Worm (Caenorhabditis elegans) whole organism, late embryonic: ENCODE measurements around the gene Y105C5A.1285.

ENCODE experiments used
- K02D7.2 ChIP-seq: sonication (generic microtip); optimal IDR thresholded peaks from 2 replicates; lab custom pipeline; 2017; ENCODE audit warnings: mild to moderate bottlenecking, missing genetic modification characterization, missing compliant biosample characterization
- K09A11.1 ChIP-seq: sonication (generic microtip); optimal IDR thresholded peaks from 2 replicates; lab custom pipeline; 2017; ENCODE audit warnings: antibody characterized with exemption, mild to moderate bottlenecking, missing genetic modification characterization, missing compliant biosample characterization; ENCODE audit not compliant: insufficient read depth
- T23F11.4 ChIP-seq: fragments of 200-800 bp; sonication (Bioruptor generic); optimal IDR thresholded peaks from 2 replicates; lab custom pipeline; 2018; ENCODE audit warnings: mild to moderate bottlenecking, missing genetic modification characterization, missing compliant biosample characterization
- Y22D7AL.16 ChIP-seq: sonication (generic microtip); optimal IDR thresholded peaks from 2 replicates; lab custom pipeline; 2016; ENCODE audit warnings: missing genetic modification characterization, missing compliant biosample characterization
- ama-1 ChIP-seq: fragments of 150-350 bp; optimal IDR thresholded peaks from 2 replicates; lab custom pipeline; 2014
- ceh-14 ChIP-seq: sonication (generic microtip); optimal IDR thresholded peaks from 2 replicates; lab custom pipeline; 2016; ENCODE audit warnings: missing genotype, missing genetic modification characterization, missing compliant biosample characterization
- ceh-24 ChIP-seq: sonication (generic microtip); optimal IDR thresholded peaks from 2 replicates; lab custom pipeline; 2016; ENCODE audit warnings: mild to moderate bottlenecking, missing genetic modification characterization, missing compliant biosample characterization
- ceh-31 ChIP-seq: sonication (generic microtip); optimal IDR thresholded peaks from 2 replicates; lab custom pipeline; 2016; ENCODE audit warnings: missing genetic modification characterization, missing compliant biosample characterization
- ceh-45 ChIP-seq: fragments of 200-800 bp; sonication (Bioruptor generic); IDR thresholded peaks from 2 replicates; pipeline ENCODE4 v1.3.6; 2022; ENCODE audit warnings: missing genetic modification reagents, missing genetic modification characterization, missing compliant biosample characterization
- ceh-48 ChIP-seq: sonication (generic microtip); optimal IDR thresholded peaks from 2 replicates; lab custom pipeline; 2016; ENCODE audit warnings: missing genetic modification characterization, inconsistent platforms, missing compliant biosample characterization
- dve-1 ChIP-seq: sonication (generic microtip); optimal IDR thresholded peaks from 2 replicates; lab custom pipeline; 2017; ENCODE audit warnings: antibody characterized with exemption, mild to moderate bottlenecking, missing genetic modification characterization, missing compliant biosample characterization
- elt-4 ChIP-seq: sonication (generic microtip); optimal IDR thresholded peaks from 2 replicates; lab custom pipeline; 2016; ENCODE audit warnings: missing genetic modification characterization, missing compliant biosample characterization
- fkh-10 ChIP-seq: fragments of 150-350 bp; optimal IDR thresholded peaks from 2 replicates; lab custom pipeline; 2014; ENCODE audit warnings: missing biosample characterization, missing genetic modification reagents, missing genetic modification characterization
- hlh-6 ChIP-seq: sonication (generic microtip); optimal IDR thresholded peaks from 2 replicates; lab custom pipeline; 2016; ENCODE audit warnings: missing genotype, missing genetic modification characterization, missing compliant biosample characterization
- lin-11 ChIP-seq: fragments of 200-800 bp; sonication (Bioruptor generic); optimal IDR thresholded peaks from 2 replicates; lab custom pipeline; 2018; ENCODE audit warnings: mild to moderate bottlenecking, missing genetic modification characterization, missing compliant biosample characterization
- madf-2 ChIP-seq: sonication (generic microtip); optimal IDR thresholded peaks from 2 replicates; lab custom pipeline; 2017; ENCODE audit warnings: missing genetic modification characterization, missing compliant biosample characterization
- mec-3 ChIP-seq: sonication (generic microtip); optimal IDR thresholded peaks from 2 replicates; lab custom pipeline; 2016; ENCODE audit warnings: borderline replicate concordance, missing genetic modification characterization, missing compliant biosample characterization
- pag-3 ChIP-seq: sonication (generic microtip); optimal IDR thresholded peaks from 2 replicates; lab custom pipeline; 2016; ENCODE audit warnings: missing compliant biosample characterization, missing genetic modification characterization, borderline replicate concordance
- pax-1 ChIP-seq: fragments of 150-350 bp; optimal IDR thresholded peaks from 2 replicates; lab custom pipeline; 2014; ENCODE audit warnings: missing biosample characterization, missing genetic modification characterization
- ttx-3 ChIP-seq: sonication (generic microtip); optimal IDR thresholded peaks from 2 replicates; lab custom pipeline; 2016; ENCODE audit warnings: missing genetic modification reagents, missing genetic modification characterization, missing compliant biosample characterization

Gene Y105C5A.1285

DNA sequence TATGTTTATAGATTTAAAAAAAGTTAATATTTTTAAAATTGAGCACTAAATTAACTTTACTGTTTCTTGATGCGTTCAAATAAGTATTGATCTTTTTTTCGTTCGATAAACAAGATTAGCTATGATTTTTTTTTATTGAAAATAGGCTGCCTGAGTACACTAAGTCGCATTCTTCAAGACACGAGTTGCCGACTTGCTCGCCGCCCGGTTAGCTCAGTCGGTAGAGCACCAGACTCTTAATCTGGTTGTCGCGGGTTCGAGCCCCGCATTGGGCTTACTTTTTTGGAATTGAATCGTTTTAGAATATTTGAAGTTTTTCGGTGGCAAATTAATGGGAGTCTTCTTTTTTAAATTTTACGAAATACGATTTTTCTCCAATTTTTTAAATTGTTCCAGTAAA is 41.0 kb downstream of the Y105C5A.1285 start:
- no peak for TF ChIP-seq ceh-48 (tag; lab: Kevin White, UChicago)
- no peak for TF ChIP-seq Y22D7AL.16 (tag; lab: Kevin White, UChicago)
- TF ChIP-seq ceh-14 = no peak
- no peak for TF ChIP-seq ceh-31 (tag; lab: Kevin White, UChicago)
- TF ChIP-seq pax-1 (tag; lab: Kevin White, UChicago) = no peak
- no peak for TF ChIP-seq K02D7.2 (tag; lab: Kevin White, UChicago)
- TF ChIP-seq ceh-24 (tag; lab: Kevin White, UChicago) = no peak
- no peak for TF ChIP-seq elt-4 (tag; lab: Kevin White, UChicago)
- no peak for TF ChIP-seq fkh-10
- no peak for TF ChIP-seq pag-3
- no peak for TF ChIP-seq madf-2 (tag; lab: Kevin White, UChicago)
- TF ChIP-seq T23F11.4 (GFP tag; lab: Kevin White, UChicago) = no peak
- no peak for TF ChIP-seq ceh-45
- no peak for TF ChIP-seq lin-11
- TF ChIP-seq hlh-6 (tag; lab: Kevin White, UChicago) = no peak
- no peak for TF ChIP-seq dve-1 (tag; lab: Kevin White, UChicago)
- no peak for TF ChIP-seq K09A11.1
- TF ChIP-seq, all 69 proteins: peak for 0

DNA sequence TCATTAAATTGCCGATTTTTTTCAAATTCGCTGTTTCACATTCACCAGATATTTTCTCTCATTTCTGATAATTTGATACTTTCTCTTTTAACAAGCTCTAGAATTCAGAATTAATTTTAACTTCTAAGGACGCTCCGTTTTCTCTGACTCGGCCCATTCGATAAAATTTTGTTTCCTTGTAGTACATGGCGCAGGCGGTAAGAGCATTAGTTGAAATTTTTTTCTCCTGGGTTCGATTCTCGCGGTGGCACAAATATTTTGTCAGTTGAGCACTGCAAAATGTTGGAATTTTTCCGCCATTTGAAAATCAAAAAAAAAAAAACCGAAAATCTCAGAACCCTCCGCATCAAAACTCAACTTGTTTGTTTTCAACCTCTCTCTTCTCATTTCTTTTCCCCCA is 41.8 kb downstream of the Y105C5A.1285 start:
- TF ChIP-seq ttx-3 (tag; lab: Kevin White, UChicago) = no peak
- TF ChIP-seq ama-1 (lab: Kevin White, UChicago) = no peak
- no peak for TF ChIP-seq mec-3 (tag; lab: Kevin White, UChicago)
